Worm (Caenorhabditis elegans): Measurements from ENCODE around the gene Y55F3C.17.

The Y55F3C.17 gene

ce11 chrIV:730937-731336, 32.7 kb upstream of the Y55F3C.17 start, which contains the start of gene srt-24:
TSS of gene srt-24 (minus strand) at chrIV:731037.
- TF ChIP-seq ZK185.1 (tag; optimal IDR thresholded peaks at IDR 0.05; ENCODE audit: poor library complexity, severe bottlenecking), result no peak
- TF ChIP-seq nfya-1 (tag; optimal IDR thresholded peaks at IDR 0.05; ENCODE audit: borderline replicate concordance, insufficient read depth), result no peak
- no peak for TF ChIP-seq aptf-3 (GFP tag; IDR thresholded peaks at IDR 0.05)

ce11 chrIV:728095-728494, 29.9 kb upstream of the Y55F3C.17 start, which contains the start of gene Y55F3C.9:
TSS of gene Y55F3C.9 (minus strand) at chrIV:728195.
- no peak for TF ChIP-seq F39B2.1 (GFP tag; IDR thresholded peaks at IDR 0.05)

ce11 chrIV:719351-719750, 21.1 kb upstream of the Y55F3C.17 start, which contains the start of gene Y55F3C.10:
TSS of gene Y55F3C.10 (minus strand) at chrIV:719451.
- TF ChIP-seq B0261.1 (tag; optimal IDR thresholded peaks at IDR 0.05) (no peak), egrh-3 (GFP tag; IDR thresholded peaks at IDR 0.05) (no peak), zim-3 (tag; optimal IDR thresholded peaks at IDR 0.05) (no peak), hlh-26 (GFP tag; conservative IDR thresholded peaks at IDR 0.05) (no peak), sea-2 (GFP tag; IDR thresholded peaks at IDR 0.05) (no peak), hmg-1.2 (GFP tag; IDR thresholded peaks at IDR 0.05) (no peak), ceh-79 (tag; optimal IDR thresholded peaks at IDR 0.05) (no peak), rpc-1 (optimal IDR thresholded peaks at IDR 0.05) (no peak), rpc-1 (tag; optimal IDR thresholded peaks at IDR 0.05) (no peak), lin-35 (GFP tag; optimal IDR thresholded peaks at IDR 0.05) (no peak), B0019.2 (GFP tag; conservative IDR thresholded peaks at IDR 0.05) (no peak), ets-4 (GFP tag; optimal IDR thresholded peaks at IDR 0.05) (no peak), nfyb-1 (GFP tag; IDR thresholded peaks at IDR 0.05) (no peak), nfya-1 (tag; optimal IDR thresholded peaks at IDR 0.05; ENCODE audit: borderline replicate concordance, insufficient read depth) (no peak), let-607 (tag; optimal IDR thresholded peaks at IDR 0.05) (no peak), efl-1 (GFP tag; optimal IDR thresholded peaks at IDR 0.05) (no peak), K11D2.4 (GFP tag; IDR thresholded peaks at IDR 0.05) (no peak)

ce11 chrIV:716323-716722, 18.1 kb upstream of the Y55F3C.17 start, which contains the start of gene clec-164:
TSS of gene clec-164 (plus strand) at chrIV:716623.
- no peak for TF ChIP-seq somi-1 (GFP tag; optimal IDR thresholded peaks at IDR 0.05)

ce11 chrIV:715433-715832, 17.2 kb upstream of the Y55F3C.17 start:
- no peak for TF ChIP-seq B0035.1 (tag; optimal IDR thresholded peaks at IDR 0.05)

- TF ChIP-seq nhr-179 (tag; optimal IDR thresholded peaks at IDR 0.05) (no peak), dpff-1 (tag; optimal IDR thresholded peaks at IDR 0.05) (no peak), rec-8 (tag; optimal IDR thresholded peaks at IDR 0.05) (no peak), F23B12.7 (tag; optimal IDR thresholded peaks at IDR 0.05; ENCODE audit: insufficient read depth) (no peak), ama-1 (optimal IDR thresholded peaks at IDR 0.05) (no peak), ama-1 (GFP tag; optimal IDR thresholded peaks at IDR 0.05) (no peak), pha-4 (tag; optimal IDR thresholded peaks at IDR 0.05) (no peak), rcor-1 (GFP tag; IDR thresholded peaks at IDR 0.05) (no peak), fkh-3 (tag; optimal IDR thresholded peaks at IDR 0.05) (no peak), nhr-120 (GFP tag; IDR thresholded peaks at IDR 0.05) (no peak), D2030.7 (GFP tag; IDR thresholded peaks at IDR 0.05) (no peak), ceh-100 (GFP tag; IDR thresholded peaks at IDR 0.05) (no peak)
Observed at ce11 chrIV:707635-708034, 9.4 kb upstream of the Y55F3C.17 start, which contains the start of gene cutl-26. TSS of gene cutl-26 (minus strand) at chrIV:707735.

Measured in whole organism, young adult.